Worm (Caenorhabditis elegans) whole organism, mixed stage, embryonic: ENCODE results near the gene C24H12.1.

Source experiments
- ces-1 ChIP-seq: fragments of 150-350 bp; optimal IDR thresholded peaks from 2 replicates; lab custom pipeline; 2014; ENCODE audit warnings: missing biosample characterization, missing genetic modification reagents, missing genetic modification characterization
- lsy-2 ChIP-seq: fragments of 150-350 bp; optimal IDR thresholded peaks from 2 replicates; lab custom pipeline; 2014; ENCODE audit warnings: missing biosample characterization, missing genetic modification characterization
- pha-4 ChIP-seq: fragments of 150-350 bp; optimal IDR thresholded peaks from 2 replicates; lab custom pipeline; 2018; ENCODE audit warnings: missing biosample characterization, missing genetic modification reagents, missing genetic modification characterization
- tbx-8 ChIP-seq: fragments of 200-800 bp; sonication (Bioruptor generic); optimal IDR thresholded peaks from 2 replicates; lab custom pipeline; 2018; ENCODE audit warnings: mild to moderate bottlenecking, missing genetic modification characterization, moderate library complexity, missing compliant biosample characterization

The C24H12.1 gene

ce11 chrII:484328-484916 is 43.2 kb downstream of the C24H12.1 start, which contains the start of the genes gldi-1 and prp-21:
gldi-1 (minus strand) TSS chrII:484378.
prp-21 (plus strand) TSS chrII:484866.
- peak; percentile 92 for TF ChIP-seq ces-1
- TF ChIP-seq lsy-2 (tag; lab: Kevin White, UChicago) = peak; percentile 10
- TF ChIP-seq tbx-8 = no peak
- TF ChIP-seq pha-4 (tag; lab: Kevin White, UChicago) = no peak
